Worm (Caenorhabditis elegans) whole organism, L2 larva: ENCODE data around the gene gmeb-1.

Experiments used
- ZK546.5 ChIP-seq: sonication (generic microtip); optimal IDR thresholded peaks from 2 replicates; lab custom pipeline; 2017; ENCODE audit warnings: missing biosample characterization, missing genetic modification characterization
- blmp-1 ChIP-seq: sonication (generic microtip); optimal IDR thresholded peaks from 2 replicates; lab custom pipeline; 2017; ENCODE audit warnings: missing genetic modification characterization, mild to moderate bottlenecking, missing compliant biosample characterization, antibody characterized with exemption, moderate library complexity; ENCODE audit not compliant: insufficient read depth
- dmd-4 ChIP-seq: sonication (generic microtip); optimal IDR thresholded peaks from 2 replicates; lab custom pipeline; 2017; ENCODE audit warnings: missing biosample characterization, missing genetic modification characterization
- lsy-2 ChIP-seq, 2 experiments: fragments of 150-350 bp in 1 of 2; sonication (generic microtip) in 1 of 2; optimal IDR thresholded peaks; 2 replicates each; lab custom pipeline; 2014 to 2017; ENCODE audit warnings: missing biosample characterization in 2 of 2, missing genetic modification characterization in 2 of 2
- mdl-1 ChIP-seq, 2 experiments: fragments of 150-350 bp in 1 of 2; sonication (generic microtip) in 1 of 2; optimal IDR thresholded peaks; 2 replicates each; lab custom pipeline; 2017; ENCODE audit warnings: missing biosample characterization in 2 of 2, missing genetic modification characterization in 2 of 2
- nhr-11 ChIP-seq: fragments of 150-350 bp; optimal IDR thresholded peaks from 2 replicates; lab custom pipeline; 2014; ENCODE audit warnings: missing biosample characterization, missing genetic modification characterization
- peb-1 ChIP-seq: fragments of 150-350 bp; optimal IDR thresholded peaks from 2 replicates; lab custom pipeline; 2014; ENCODE audit warnings: missing biosample characterization, missing genetic modification characterization
- skn-1 ChIP-seq: sonication (generic microtip); optimal IDR thresholded peaks from 2 replicates; lab custom pipeline; 2017; ENCODE audit warnings: missing biosample characterization, missing genetic modification characterization
- unc-62 ChIP-seq: fragments of 150-350 bp; optimal IDR thresholded peaks from 2 replicates; lab custom pipeline; 2014; ENCODE audit warnings: missing biosample characterization, missing genetic modification reagents, missing genetic modification characterization

DNA sequence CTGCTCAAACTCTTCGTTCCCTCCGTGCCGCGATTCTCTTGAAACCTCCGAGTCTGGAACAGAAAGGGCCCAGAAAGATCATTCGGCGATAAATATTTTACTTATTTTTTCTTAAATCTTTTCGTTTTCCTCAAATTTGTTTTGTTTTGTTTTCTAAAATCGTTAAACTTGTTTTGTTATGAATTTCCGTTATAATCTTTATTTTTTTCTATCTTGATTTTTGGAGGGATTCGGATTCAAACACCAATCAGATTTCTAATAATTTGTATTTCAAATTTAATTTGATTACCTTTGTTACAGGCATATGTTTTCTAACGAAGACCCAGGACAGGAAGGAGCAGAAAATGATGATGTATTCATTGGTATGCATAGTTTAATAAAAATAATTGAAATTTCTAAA, 27.9 kb downstream of the gmeb-1 start, which contains the start of gene C23H3.5:
- TF ChIP-seq skn-1 = no peak
- no peak for TF ChIP-seq lsy-2 (tag; optimal IDR thresholded peaks at IDR 0.05; lab: Kevin White, UChicago)
- no peak for TF ChIP-seq unc-62 (GFP tag; lab: Kevin White, UChicago)
- no peak for TF ChIP-seq ZK546.5 (tag; lab: Kevin White, UChicago)
- TF ChIP-seq peb-1 (tag; lab: Kevin White, UChicago) = no peak
- TF ChIP-seq nhr-11 (tag; lab: Kevin White, UChicago) = no peak
- no peak for TF ChIP-seq dmd-4 (tag; lab: Kevin White, UChicago)
- TF ChIP-seq mdl-1 (tag; optimal IDR thresholded peaks at IDR 0.05; lab: Kevin White, UChicago) = no peak
- TF ChIP-seq blmp-1 (tag; lab: Kevin White, UChicago) = no peak
